Fruit fly (Drosophila melanogaster): ENCODE results near the gene Gr64e.

The Gr64e gene

DNA sequence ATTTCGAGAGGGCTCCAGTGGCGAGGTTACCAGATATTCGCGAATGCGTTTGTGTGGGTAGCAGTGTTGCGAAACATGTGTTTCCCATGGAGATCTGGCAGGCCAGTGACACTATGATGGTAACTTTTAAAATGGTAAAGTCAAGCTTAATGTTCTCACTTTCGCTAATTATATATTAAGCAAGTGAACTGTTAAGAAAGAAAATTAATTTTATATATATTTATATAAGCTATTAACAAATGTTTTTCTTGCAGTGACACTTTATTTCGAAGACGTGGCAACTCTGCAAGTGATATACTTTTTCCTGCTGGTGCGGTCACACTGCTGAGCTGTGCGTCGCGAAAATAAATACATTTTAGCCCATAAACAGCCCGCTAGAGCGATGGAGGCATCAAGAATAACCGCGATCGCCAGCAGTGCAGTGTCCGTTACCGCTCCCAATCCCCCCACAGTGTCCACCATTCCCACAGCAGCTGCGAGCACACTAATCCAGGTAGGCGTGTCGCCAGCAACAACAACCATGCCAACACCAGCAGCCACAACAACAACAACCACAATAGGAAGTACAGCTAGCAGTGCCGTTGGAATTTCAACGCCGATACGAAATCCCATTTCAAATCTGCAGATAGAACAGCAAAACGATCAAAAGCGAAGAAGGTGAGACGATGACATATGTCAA lies 8.4 kb downstream of the Gr64e start, which contains the start of the genes CG11593 and Rcd5 (continued):
- peak; percentile 83 for TF ChIP-seq Hr3 (GFP tag; optimal IDR thresholded peaks at IDR 0.05)
- TF ChIP-seq ind (GFP tag; optimal IDR thresholded peaks at IDR 0.05) = peak; percentile 72
- peak; percentile 8 for TF ChIP-seq maf-S (GFP tag; optimal IDR thresholded peaks at IDR 0.05)
- TF ChIP-seq hth (optimal IDR thresholded peaks at IDR 0.05) = no peak
- no peak for TF ChIP-seq nerfin-2 (GFP tag; IDR thresholded peaks at IDR 0.05; ENCODE audit: partially characterized antibody)
- TF ChIP-seq sens-2 (GFP tag; IDR thresholded peaks at IDR 0.05) = no peak
- TF ChIP-seq CG16813 (GFP tag; IDR thresholded peaks at IDR 0.05; ENCODE audit: partially characterized antibody) = peak; percentile 49; the same call in 2 of the 3 replicates
- TF ChIP-seq gsb-n (tag; optimal IDR thresholded peaks at IDR 0.05) = no peak
- peak in 1 of 2 experiments; percentile 66 for TF ChIP-seq crp (GFP tag; optimal IDR thresholded peaks at IDR 0.05)
- TF ChIP-seq Side (GFP tag; optimal IDR thresholded peaks at IDR 0.05) = no peak
- peak; percentile 85 for TF ChIP-seq Gug (GFP tag; IDR thresholded peaks at IDR 0.05)
- TF ChIP-seq phol (tag; optimal IDR thresholded peaks at IDR 0.05) = peak; percentile 87
- no peak for TF ChIP-seq PHDP (tag; optimal IDR thresholded peaks at IDR 0.05)
- peak; percentile 86 for TF ChIP-seq MBD-R2 (GFP tag; IDR thresholded peaks at IDR 0.05)
- TF ChIP-seq CG13296 (GFP tag; optimal IDR thresholded peaks at IDR 0.05) = no peak
- TF ChIP-seq NK7.1 (GFP tag; optimal IDR thresholded peaks at IDR 0.05) = no peak
- no peak for TF ChIP-seq fd102C (GFP tag; optimal IDR thresholded peaks at IDR 0.05)
- no peak for TF ChIP-seq Blimp-1 (GFP tag; optimal IDR thresholded peaks at IDR 0.05)
- TF ChIP-seq wor (GFP tag; IDR thresholded peaks at IDR 0.05) = peak; percentile 64; the same call in 1 of the 2 replicates
- peak; percentile 77 for TF ChIP-seq CG7357 (GFP tag; IDR thresholded peaks at IDR 0.05)
- TF ChIP-seq tin (GFP tag; optimal IDR thresholded peaks at IDR 0.05) = peak; percentile 61
- no peak for TF ChIP-seq CG2712 (tag; optimal IDR thresholded peaks at IDR 0.05)
- peak; percentile 51 for TF ChIP-seq Ets65A (GFP tag)
- peak; percentile 13; the same call in 1 of the 2 replicates for TF ChIP-seq amos (GFP tag; IDR thresholded peaks at IDR 0.05; ENCODE audit: partially characterized antibody)
- TF ChIP-seq CG32772 (GFP tag; IDR thresholded peaks at IDR 0.05) = peak; percentile 89
- peak; percentile 67 for TF ChIP-seq Max (GFP tag; optimal IDR thresholded peaks at IDR 0.05)
- TF ChIP-seq vfl (GFP tag; optimal IDR thresholded peaks at IDR 0.05) = no peak
- TF ChIP-seq Bgb (GFP tag; IDR thresholded peaks at IDR 0.05; ENCODE audit: partially characterized antibody) = 0 out of 2 replicates have a peak, but pooled peaks have one; percentile 12
- no peak for TF ChIP-seq CG10431 (GFP tag; optimal IDR thresholded peaks at IDR 0.05)
- TF ChIP-seq HLH4C (GFP tag; IDR thresholded peaks at IDR 0.05; ENCODE audit: partially characterized antibody) = peak; percentile 45; the same call in 1 of the 3 replicates
- TF ChIP-seq CG1832 (GFP tag; optimal IDR thresholded peaks at IDR 0.05) = no peak
- TF ChIP-seq CG11695 (GFP tag; IDR thresholded peaks at IDR 0.05) = no peak; the same call in 2 of the 3 replicates
- no peak for TF ChIP-seq CG18476 (GFP tag; optimal IDR thresholded peaks at IDR 0.05)
- TF ChIP-seq gt (GFP tag; IDR thresholded peaks at IDR 0.05) = peak; percentile 41; the same call in 1 of the 2 replicates
- TF ChIP-seq CG11093 (GFP tag; IDR thresholded peaks at IDR 0.05) = peak; percentile 78; the same call in 2 of the 3 replicates
- no peak for TF ChIP-seq CG11696 (GFP tag; IDR thresholded peaks at IDR 0.05)
- TF ChIP-seq br (optimal IDR thresholded peaks at IDR 0.05) = no peak
- no peak for TF ChIP-seq CG12219 (GFP tag; optimal IDR thresholded peaks at IDR 0.05)
- TF ChIP-seq aop (GFP tag; IDR thresholded peaks at IDR 0.05) = no peak
- TF ChIP-seq Usf (GFP tag; optimal IDR thresholded peaks at IDR 0.05) = peak; percentile 50
- TF ChIP-seq CG6689 (GFP tag; IDR thresholded peaks at IDR 0.05) = peak; percentile 88
- no peak for TF ChIP-seq CG17359 (tag; optimal IDR thresholded peaks at IDR 0.05)
- TF ChIP-seq dm (GFP tag; optimal IDR thresholded peaks at IDR 0.05) = peak; percentile 38
- TF ChIP-seq D (optimal IDR thresholded peaks at IDR 0.05) = no peak
- no peak for TF ChIP-seq D (GFP tag; optimal IDR thresholded peaks at IDR 0.05)
- TF ChIP-seq trem (tag; optimal IDR thresholded peaks at IDR 0.05) = peak; percentile 88
- peak; percentile 53 for TF ChIP-seq Hsf (GFP tag; optimal IDR thresholded peaks at IDR 0.05)
- TF ChIP-seq knrl (GFP tag; IDR thresholded peaks at IDR 0.05; ENCODE audit: partially characterized antibody) = peak; percentile 53; the same call in 2 of the 3 replicates
- TF ChIP-seq peb (GFP tag; IDR thresholded peaks at IDR 0.05) = no peak; the same call in 1 of the 2 replicates
- TF ChIP-seq pnt (GFP tag; optimal IDR thresholded peaks at IDR 0.05) = peak; percentile 27

Measured in whole organism, embryonic.